Worm (Caenorhabditis elegans) whole organism, mixed stage, embryonic: ENCODE results near the gene H21P03.10.

Experiments
- ces-1 ChIP-seq: fragments of 150-350 bp; optimal IDR thresholded peaks from 2 replicates; lab custom pipeline; 2014; ENCODE audit warnings: missing biosample characterization, missing genetic modification reagents, missing genetic modification characterization
- elt-3 ChIP-seq: fragments of 150-350 bp; optimal IDR thresholded peaks from 2 replicates; lab custom pipeline; 2014; ENCODE audit warnings: missing biosample characterization, missing genetic modification characterization
- flh-1 ChIP-seq: fragments of 200-800 bp; sonication (Bioruptor generic); optimal IDR thresholded peaks from 2 replicates; lab custom pipeline; 2018; ENCODE audit warnings: mild to moderate bottlenecking, missing genetic modification characterization, moderate library complexity, missing compliant biosample characterization
- lin-13 ChIP-seq: fragments of 150-350 bp; optimal IDR thresholded peaks from 2 replicates; lab custom pipeline; 2014; ENCODE audit warnings: missing biosample characterization, missing genetic modification characterization
- lin-32 ChIP-seq: fragments of 200-800 bp; sonication (Bioruptor generic); optimal IDR thresholded peaks from 2 replicates; lab custom pipeline; 2018; ENCODE audit warnings: mild to moderate bottlenecking, missing genetic modification characterization, missing compliant biosample characterization
- nhr-2 ChIP-seq: fragments of 150-350 bp; optimal IDR thresholded peaks from 2 replicates; lab custom pipeline; 2014; ENCODE audit warnings: missing biosample characterization, missing genetic modification characterization
- sptf-1 ChIP-seq: sonication (generic microtip); optimal IDR thresholded peaks from 2 replicates; lab custom pipeline; 2017; ENCODE audit warnings: mild to moderate bottlenecking, missing genetic modification characterization, moderate library complexity, missing compliant biosample characterization
- unc-39 ChIP-seq: fragments of 150-350 bp; optimal IDR thresholded peaks from 2 replicates; lab custom pipeline; 2014; ENCODE audit warnings: missing biosample characterization, missing genetic modification characterization

ce11 chrIV:11475080-11475479 lies 25.4 kb upstream of the H21P03.10 start:
- TF ChIP-seq ces-1 (GFP tag; lab: Kevin White, UChicago) (no peak), nhr-2 (tag; lab: Kevin White, UChicago) (no peak), unc-39 (tag; lab: Kevin White, UChicago) (no peak), lin-32 (GFP tag; lab: Kevin White, UChicago) (no peak), lin-13 (tag; lab: Kevin White, UChicago) (no peak), elt-3 (tag; lab: Kevin White, UChicago) (no peak), flh-1 (GFP tag; lab: Kevin White, UChicago) (no peak), sptf-1 (tag; lab: Kevin White, UChicago) (no peak)
